Worm (Caenorhabditis elegans) whole organism, mixed stage, embryonic: ENCODE measurements around the gene twk-3.

ENCODE experiments used
- ceh-39 ChIP-seq: fragments of 150-350 bp; optimal IDR thresholded peaks from 2 replicates; lab custom pipeline; 2014; ENCODE audit warnings: missing biosample characterization, missing genetic modification characterization
- drap-1 ChIP-seq: fragments of 200-800 bp; sonication (Bioruptor generic); optimal IDR thresholded peaks from 3 replicates; lab custom pipeline; 2018; ENCODE audit warnings: mild to moderate bottlenecking, missing genetic modification characterization, missing compliant biosample characterization
- elt-3 ChIP-seq: fragments of 150-350 bp; optimal IDR thresholded peaks from 2 replicates; lab custom pipeline; 2014; ENCODE audit warnings: missing biosample characterization, missing genetic modification characterization
- hlh-1 ChIP-seq: fragments of 150-350 bp; optimal IDR thresholded peaks from 2 replicates; lab custom pipeline; 2014; ENCODE audit warnings: missing biosample characterization, missing genetic modification reagents, missing genetic modification characterization
- lin-13 ChIP-seq: fragments of 150-350 bp; optimal IDR thresholded peaks from 2 replicates; lab custom pipeline; 2014; ENCODE audit warnings: missing biosample characterization, missing genetic modification characterization
- mep-1 ChIP-seq: fragments of 150-350 bp; optimal IDR thresholded peaks from 2 replicates; lab custom pipeline; 2017; ENCODE audit warnings: missing biosample characterization, missing genetic modification reagents, missing genetic modification characterization, inconsistent platforms
- nhr-12 ChIP-seq: fragments of 150-350 bp; optimal IDR thresholded peaks from 2 replicates; lab custom pipeline; 2014; ENCODE audit warnings: missing biosample characterization, missing genetic modification characterization
- nhr-76 ChIP-seq: sonication (generic microtip); optimal IDR thresholded peaks from 2 replicates; lab custom pipeline; 2017; ENCODE audit warnings: missing biosample characterization, missing genetic modification characterization
- pha-4 ChIP-seq: fragments of 150-350 bp; optimal IDR thresholded peaks from 2 replicates; lab custom pipeline; 2018; ENCODE audit warnings: missing biosample characterization, missing genetic modification reagents, missing genetic modification characterization
- snpc-4 ChIP-seq: fragments of 150-350 bp; optimal IDR thresholded peaks from 2 replicates; lab custom pipeline; 2014; ENCODE audit warnings: missing biosample characterization, missing genetic modification characterization
- sptf-1 ChIP-seq: sonication (generic microtip); optimal IDR thresholded peaks from 2 replicates; lab custom pipeline; 2017; ENCODE audit warnings: mild to moderate bottlenecking, missing genetic modification characterization, moderate library complexity, missing compliant biosample characterization
- unc-39 ChIP-seq: fragments of 150-350 bp; optimal IDR thresholded peaks from 2 replicates; lab custom pipeline; 2014; ENCODE audit warnings: missing biosample characterization, missing genetic modification characterization
- unc-62 ChIP-seq: fragments of 150-350 bp; optimal IDR thresholded peaks from 2 replicates; lab custom pipeline; 2014; ENCODE audit warnings: missing biosample characterization, missing genetic modification reagents, missing genetic modification characterization
- ztf-11 ChIP-seq: fragments of 150-350 bp; optimal IDR thresholded peaks from 2 replicates; lab custom pipeline; 2014; ENCODE audit warnings: missing biosample characterization, missing genetic modification characterization

ce11 chrII:8170374-8170773, 42.2 kb downstream of the twk-3 start, which contains the start of gene T05C12.11:
- TF ChIP-seq pha-4 (tag; lab: Kevin White, UChicago) (no peak), unc-62 (GFP tag; lab: Kevin White, UChicago) (no peak), nhr-76 (tag; lab: Kevin White, UChicago) (no peak), ztf-11 (tag; lab: Kevin White, UChicago) (no peak), lin-13 (tag; lab: Kevin White, UChicago) (no peak), elt-3 (tag; lab: Kevin White, UChicago) (no peak), drap-1 (no peak), nhr-12 (no peak), mep-1 (tag; lab: Kevin White, UChicago) (no peak), sptf-1 (no peak), ceh-39 (tag; lab: Kevin White, UChicago) (no peak), snpc-4 (tag; lab: Kevin White, UChicago) (no peak), hlh-1 (tag; lab: Kevin White, UChicago) (no peak), unc-39 (tag; lab: Kevin White, UChicago) (no peak)
